Worm (Caenorhabditis elegans) whole organism, L4/young adult: ENCODE results near the gene nspg-9.
"Not testable (repeated sequence)": the region's sequence is repeated elsewhere in the genome, so short reads cannot be mapped to it uniquely, and the experiment has no call there.

Experiments used
- W03F9.2 ChIP-seq: fragments of 150-350 bp; optimal IDR thresholded peaks from 2 replicates; lab custom pipeline; 2014; ENCODE audit warnings: missing biosample characterization, missing genetic modification characterization
- dao-5 ChIP-seq: sonication (generic microtip); optimal IDR thresholded peaks from 2 replicates; lab custom pipeline; 2016; ENCODE audit warnings: missing genotype, missing genetic modification characterization, moderate library complexity, missing compliant biosample characterization
- him-1 ChIP-seq: sonication (generic microtip); optimal IDR thresholded peaks from 2 replicates; lab custom pipeline; 2016; ENCODE audit warnings: missing genotype, missing genetic modification reagents, missing genetic modification characterization, missing compliant biosample characterization

nspg-9 gene

ce11 chrIV:14456667-14457066, at the start of gene nspg-9:
Gene nspg-9 (plus strand): TSS chrIV:14456900.
- TF ChIP-seq dao-5 (no peak), W03F9.2 (tag; lab: Kevin White, UChicago) (no peak), him-1 (tag; lab: Kevin White, UChicago) (no peak)

DNA sequence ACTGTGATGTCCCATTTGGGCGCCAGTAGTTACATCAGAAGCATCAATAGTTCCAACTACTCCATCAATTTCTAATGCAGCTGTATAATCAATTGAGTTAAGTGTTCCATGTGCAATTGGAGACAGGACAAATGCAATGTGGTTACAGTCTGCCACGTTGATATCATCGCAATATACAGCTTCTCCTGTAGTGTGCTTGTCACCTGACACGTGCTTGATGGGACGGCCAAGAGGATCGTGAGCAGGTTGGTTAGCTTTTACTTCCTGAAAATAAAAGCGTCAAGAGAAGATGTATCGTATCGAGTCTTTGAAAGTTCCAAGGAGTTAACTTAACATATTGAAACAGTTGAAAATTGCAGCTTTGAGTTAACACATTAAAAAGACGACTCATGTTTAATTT, 48.1 kb upstream of the nspg-9 start:
- TF ChIP-seq him-1 (tag; lab: Kevin White, UChicago) (no peak), W03F9.2 (tag; lab: Kevin White, UChicago) (no peak), dao-5 (no peak)

DNA sequence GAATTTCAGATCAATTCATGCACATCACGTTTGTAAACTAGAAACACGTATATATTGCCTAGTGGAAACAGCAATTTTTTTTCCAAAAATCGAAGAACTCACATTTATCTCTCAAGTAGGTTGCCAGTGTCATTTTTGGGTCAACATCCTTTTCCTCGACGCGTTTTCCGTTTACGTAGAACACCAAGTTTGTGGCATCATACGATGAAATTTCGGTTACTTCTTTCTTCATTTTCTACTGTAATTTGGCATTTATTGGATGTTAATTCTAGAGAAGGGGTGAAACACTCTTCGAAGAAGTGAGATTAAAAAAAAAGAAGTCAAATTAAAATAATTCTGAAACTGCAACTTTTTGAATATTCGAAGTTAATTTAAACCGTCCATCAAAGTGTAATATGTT, 44.0 kb upstream of the nspg-9 start, which contains the start of gene xdh-1:
Gene xdh-1, minus strand, starts transcription at position 240 of the 400 bp plus-strand sequence.
- TF ChIP-seq W03F9.2 (tag; lab: Kevin White, UChicago) (no peak), him-1 (tag; lab: Kevin White, UChicago) (no peak), dao-5 (no peak)

DNA sequence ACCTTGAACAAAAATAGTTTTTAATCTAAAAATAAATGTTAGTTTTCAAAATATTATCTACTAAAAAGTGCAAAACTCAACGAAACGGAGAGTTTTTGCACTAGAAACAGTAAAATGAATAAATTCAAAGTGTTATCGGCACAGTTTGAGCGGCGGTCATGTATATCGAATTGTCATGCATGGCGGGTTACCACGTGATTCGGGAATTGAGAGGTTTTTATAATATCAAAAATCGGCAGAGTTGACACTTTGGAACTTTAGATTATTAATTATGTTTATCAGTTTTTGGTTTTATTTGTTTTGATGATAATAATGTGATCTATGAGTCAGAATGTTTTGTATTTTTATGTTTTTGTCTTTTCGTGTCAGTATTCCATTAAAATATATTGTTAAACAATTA, 43.3 kb upstream of the nspg-9 start:
- no peak for TF ChIP-seq him-1 (tag; lab: Kevin White, UChicago)
- no peak for TF ChIP-seq dao-5
- TF ChIP-seq W03F9.2 (tag; lab: Kevin White, UChicago), result no peak

ce11 chrIV:14414200-14414599, 42.5 kb upstream of the nspg-9 start:
- TF ChIP-seq W03F9.2 (tag; lab: Kevin White, UChicago), result no peak
- no peak for TF ChIP-seq dao-5
- TF ChIP-seq him-1 (tag; lab: Kevin White, UChicago), result no peak

- TF ChIP-seq W03F9.2 (tag; lab: Kevin White, UChicago) (no peak), him-1 (tag; lab: Kevin White, UChicago) (no peak), dao-5 (no peak)
These were observed 39.6 kb upstream of the nspg-9 start, which contains the start of gene F55B11.6 for ce11 chrIV:14417128-14417527. Gene F55B11.6 (minus strand): TSS chrIV:14417228.

ce11 chrIV:14421938-14422337, 34.8 kb upstream of the nspg-9 start, which contains the start of gene F55B11.7:
Gene F55B11.7 (minus strand): TSS chrIV:14422038.
- TF ChIP-seq W03F9.2 (tag; lab: Kevin White, UChicago), result no peak

DNA sequence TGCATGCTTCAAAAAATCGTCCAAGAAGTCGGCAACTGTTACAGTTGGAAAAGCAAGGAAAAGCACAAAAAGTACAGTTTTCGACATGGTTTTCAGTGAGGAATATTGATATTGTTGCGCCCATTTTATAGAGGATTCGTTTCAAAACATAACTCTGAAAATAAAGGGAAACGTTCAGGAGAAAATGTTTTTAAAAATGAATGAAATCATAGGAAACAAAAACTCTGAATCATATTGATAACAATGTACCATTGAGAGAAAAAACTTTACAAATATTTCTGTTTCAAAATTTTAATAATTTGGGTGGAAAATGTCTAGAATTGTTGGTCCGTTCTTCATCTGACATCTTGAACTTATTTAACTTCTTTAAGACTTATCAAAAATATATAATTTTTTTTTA, 33.5 kb upstream of the nspg-9 start, which contains the start of gene F55B11.2:
Gene F55B11.2, minus strand, starts transcription at position 101 of the 400 bp plus-strand sequence.
- TF ChIP-seq W03F9.2 (tag; lab: Kevin White, UChicago) (no peak), him-1 (tag; lab: Kevin White, UChicago) (no peak), dao-5 (no peak)

DNA sequence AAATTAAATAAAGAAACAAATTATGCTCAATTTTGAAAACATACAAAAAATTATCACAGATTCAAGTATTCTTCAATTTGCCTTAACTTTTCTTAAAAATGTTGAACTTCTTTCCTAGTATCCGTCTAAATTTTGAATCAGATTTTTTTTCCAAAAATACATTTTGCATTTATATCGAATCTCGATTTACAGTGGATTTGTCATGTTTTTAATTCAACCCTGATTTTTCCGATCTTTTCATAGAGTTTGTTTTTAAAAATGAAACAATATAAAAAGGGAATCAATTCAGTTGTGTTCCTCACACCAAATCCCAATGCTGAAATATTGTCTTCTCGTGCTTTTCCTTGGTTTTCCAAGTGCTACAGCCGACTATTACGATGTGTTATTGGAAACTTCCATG, 32.3 kb upstream of the nspg-9 start, which contains the start of gene F55B11.3:
Gene F55B11.3, plus strand, starts transcription at position 301 of the 400 bp plus-strand sequence.
- no peak for TF ChIP-seq dao-5
- no peak for TF ChIP-seq W03F9.2 (tag; lab: Kevin White, UChicago)
- TF ChIP-seq him-1 (tag; lab: Kevin White, UChicago), result no peak

ce11 chrIV:14427395-14427794, 29.3 kb upstream of the nspg-9 start, which contains the start of gene F55B11.5:
Gene F55B11.5 (plus strand): TSS chrIV:14427695.
- TF ChIP-seq him-1 (tag; lab: Kevin White, UChicago); W03F9.2 (tag; lab: Kevin White, UChicago); dao-5: not testable (repeated sequence)

DNA sequence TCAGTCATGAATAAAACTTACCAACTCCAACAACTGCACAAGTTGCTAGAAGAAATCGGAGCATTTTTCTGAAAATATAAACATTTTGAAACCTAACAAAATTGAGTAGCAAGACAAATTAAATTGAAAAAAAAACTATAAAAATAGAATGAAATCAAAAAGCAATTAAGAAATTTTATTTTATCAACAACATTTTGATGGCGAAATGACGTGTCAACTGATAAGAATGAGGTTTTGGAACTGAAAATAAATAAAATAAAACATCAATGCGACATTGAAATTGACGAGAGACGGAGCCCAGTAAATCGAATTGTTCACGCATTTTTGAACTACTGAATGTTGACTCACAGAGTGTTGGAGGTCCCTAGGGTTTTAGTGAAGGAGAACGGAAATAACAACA, 25.8 kb upstream of the nspg-9 start, which contains the start of gene F55B11.4:
Gene F55B11.4, minus strand, starts transcription at position 68 of the 400 bp plus-strand sequence.
- TF ChIP-seq him-1 (tag; lab: Kevin White, UChicago) (no peak), dao-5 (no peak), W03F9.2 (tag; lab: Kevin White, UChicago) (no peak)

DNA sequence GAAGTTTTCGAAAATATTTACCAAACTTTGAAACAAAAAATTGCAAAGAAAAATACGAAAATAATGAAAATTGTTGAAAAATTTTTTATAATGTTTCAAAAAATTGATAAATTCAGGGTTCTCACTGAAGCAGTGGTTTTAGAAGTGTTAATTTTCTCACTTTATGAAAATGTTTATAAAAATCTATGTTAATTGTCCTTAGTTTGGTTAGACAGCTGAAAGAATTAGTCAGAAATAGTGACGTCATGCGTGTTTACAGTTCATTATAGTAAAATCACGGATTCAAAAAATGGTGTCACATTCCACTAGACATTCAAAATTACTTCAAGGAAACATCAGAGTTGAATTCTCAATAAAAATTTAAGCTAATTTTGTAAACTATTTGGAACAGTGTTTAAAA, 20.8 kb upstream of the nspg-9 start:
- TF ChIP-seq dao-5 (no peak), W03F9.2 (tag; lab: Kevin White, UChicago) (no peak), him-1 (tag; lab: Kevin White, UChicago) (no peak)

ce11 chrIV:14437391-14437790, 19.3 kb upstream of the nspg-9 start:
- TF ChIP-seq him-1 (tag; lab: Kevin White, UChicago) (no peak), dao-5 (no peak), W03F9.2 (tag; lab: Kevin White, UChicago) (no peak)

DNA sequence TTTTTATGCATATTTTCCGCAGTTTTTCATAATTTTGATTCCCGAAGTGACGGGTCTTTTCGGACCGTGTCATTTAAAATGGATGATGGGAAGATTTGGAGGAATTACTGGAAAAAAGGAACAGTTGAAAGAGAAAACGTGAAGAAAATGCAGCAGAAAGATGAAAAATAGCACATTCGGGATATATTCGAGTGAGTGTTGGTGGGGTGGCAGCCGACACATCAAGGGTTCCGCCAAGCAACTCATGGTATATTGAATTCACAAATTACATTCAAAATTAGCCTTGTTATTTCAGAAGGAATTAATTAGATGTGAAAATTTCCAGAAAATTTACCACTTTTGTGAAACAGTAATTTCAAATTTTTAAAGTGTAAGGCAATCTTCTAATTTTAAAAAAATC, 12.6 kb upstream of the nspg-9 start, which contains the start of gene tra-3:
Gene tra-3, minus strand, starts transcription at position 107 of the 400 bp plus-strand sequence.
- TF ChIP-seq dao-5 (no peak), W03F9.2 (tag; lab: Kevin White, UChicago) (no peak), him-1 (tag; lab: Kevin White, UChicago) (no peak)
